Fruit fly (Drosophila melanogaster) whole organism, pupa: Measurements from ENCODE around the gene CG14400.

Source experiments
- CG12605 ChIP-seq: fragments of 200-800 bp; sonication (Bioruptor generic); IDR thresholded peaks from 2 replicates; pipeline ENCODE4 v1.3.6; 2022; ENCODE audit warnings: missing biosample characterization, missing genetic modification characterization
- CG14655 ChIP-seq: fragments of 200-800 bp; sonication (Bioruptor generic); optimal IDR thresholded peaks from 3 replicates; lab custom pipeline; 2017; ENCODE audit warnings: mild to moderate bottlenecking, missing biosample characterization, missing genetic modification reagents, missing genetic modification characterization
- CG34367 ChIP-seq: fragments of 200-800 bp; sonication (Bioruptor generic); optimal IDR thresholded peaks from 2 replicates; lab custom pipeline; 2018; ENCODE audit warnings: missing biosample characterization, mild to moderate bottlenecking, missing genetic modification characterization
- CG4496 ChIP-seq: fragments of 200-800 bp; sonication (Bioruptor generic); IDR thresholded peaks from 3 replicates; pipeline ENCODE4 v1.3.6; 2022; ENCODE audit warnings: missing biosample characterization, missing genetic modification characterization
- CG8301 ChIP-seq: fragments of 200-800 bp; sonication (Bioruptor generic); optimal IDR thresholded peaks from 2 replicates; lab custom pipeline; 2018; ENCODE audit warnings: missing biosample characterization, mild to moderate bottlenecking, missing genetic modification characterization
- D1 ChIP-seq: fragments of 200-800 bp; sonication (Bioruptor generic); optimal IDR thresholded peaks from 2 replicates; lab custom pipeline; 2018; ENCODE audit warnings: missing biosample characterization, mild to moderate bottlenecking, missing genetic modification characterization, moderate library complexity
- EcR ChIP-seq: fragments of 200-800 bp; sonication (Bioruptor generic); optimal IDR thresholded peaks from 3 replicates; lab custom pipeline; 2019; ENCODE audit warnings: missing biosample characterization, missing genetic modification characterization, mild to moderate bottlenecking, moderate library complexity, missing genetic modification reagents
- Ets98B ChIP-seq: fragments of 200-800 bp; sonication (Bioruptor generic); IDR thresholded peaks from 2 replicates; pipeline ENCODE4 v1.3.6; 2022; ENCODE audit warnings: missing biosample characterization, missing genetic modification characterization
- Pif1A ChIP-seq: fragments of 200-800 bp; sonication (Bioruptor generic); optimal IDR thresholded peaks from 3 replicates; lab custom pipeline; 2016; ENCODE audit warnings: missing biosample characterization, missing genetic modification characterization
- Pif1B ChIP-seq: fragments of 200-800 bp; sonication (Bioruptor generic); optimal IDR thresholded peaks from 3 replicates; lab custom pipeline; 2016; ENCODE audit warnings: missing biosample characterization, missing genetic modification characterization
- Snoo ChIP-seq: fragments of 200-800 bp; sonication (Bioruptor generic); optimal IDR thresholded peaks from 3 replicates; lab custom pipeline; 2017; ENCODE audit warnings: missing biosample characterization, mild to moderate bottlenecking, missing genetic modification characterization, inconsistent platforms
- gl ChIP-seq: fragments of 200-800 bp; sonication (Bioruptor generic); optimal IDR thresholded peaks from 2 replicates; lab custom pipeline; 2018; ENCODE audit warnings: missing biosample characterization, mild to moderate bottlenecking, missing genetic modification characterization
- rn ChIP-seq: fragments of 200-800 bp; sonication (Bioruptor generic); IDR thresholded peaks from 2 replicates; pipeline ENCODE4 v1.3.6; 2022; ENCODE audit warnings: missing biosample characterization, missing genetic modification characterization

dm6 chr2L:20905025-20905424 lies 47.3 kb upstream of the CG14400 start:
- no peak for TF ChIP-seq CG12605 (GFP tag; lab: Robert Waterston, UW)
- TF ChIP-seq Snoo (tag; lab: Kevin White, UChicago), result no peak
- TF ChIP-seq D1 (tag; lab: Kevin White, UChicago), result no peak
- no peak for TF ChIP-seq CG14655 (GFP tag; lab: Kevin White, UChicago)
- TF ChIP-seq EcR (GFP tag; lab: Kevin White, UChicago), result no peak
- TF ChIP-seq CG34367 (tag; lab: Kevin White, UChicago), result no peak
- TF ChIP-seq gl (tag; lab: Kevin White, UChicago), result no peak
- TF ChIP-seq rn (GFP tag; lab: Robert Waterston, UW), result no peak
- TF ChIP-seq Pif1A (GFP tag; lab: Kevin White, UChicago), result no peak
- TF ChIP-seq Ets98B, result no peak
- no peak for TF ChIP-seq CG4496 (GFP tag; lab: Robert Waterston, UW)
- TF ChIP-seq CG8301 (tag; lab: Kevin White, UChicago), result no peak
- no peak for TF ChIP-seq Pif1B (GFP tag; lab: Kevin White, UChicago)
